Fruit fly (Drosophila melanogaster): ENCODE data around the gene CG14625.

The CG14625 gene

dm6 chrX:1175993-1176392 lies 23.4 kb upstream of the CG14625 start, which contains the start of gene CG11384:
TSS of gene CG11384 (minus strand) at chrX:1176035.
- TF ChIP-seq pan (optimal IDR thresholded peaks at IDR 0.05) (no peak), GATAd (GFP tag; optimal IDR thresholded peaks at IDR 0.05) (no peak), Mio (GFP tag; optimal IDR thresholded peaks at IDR 0.05) (no peak), fru (GFP tag; optimal IDR thresholded peaks at IDR 0.05) (no peak), lola (GFP tag; optimal IDR thresholded peaks at IDR 0.05) (no peak), Vsx2 (GFP tag; optimal IDR thresholded peaks at IDR 0.05; ENCODE audit: partially characterized antibody) (no peak), Sp1 (GFP tag; optimal IDR thresholded peaks at IDR 0.05) (no peak), HLH106 (tag; optimal IDR thresholded peaks at IDR 0.05) (no peak), Myc (optimal IDR thresholded peaks at IDR 0.05) (no peak), CrebA (GFP tag; optimal IDR thresholded peaks at IDR 0.05; ENCODE audit: borderline replicate concordance) (no peak), tai (GFP tag; optimal IDR thresholded peaks at IDR 0.05) (no peak), Rel (GFP tag; optimal IDR thresholded peaks at IDR 0.05) (no peak), Rel (tag; optimal IDR thresholded peaks at IDR 0.05) (no peak), dsf (GFP tag; optimal IDR thresholded peaks at IDR 0.05; ENCODE audit: borderline replicate concordance) (no peak)

- TF ChIP-seq h (GFP tag; optimal IDR thresholded peaks at IDR 0.05) (no peak), br (GFP tag; optimal IDR thresholded peaks at IDR 0.05) (no peak), brk (GFP tag; optimal IDR thresholded peaks at IDR 0.05) (no peak), Vsx2 (GFP tag; optimal IDR thresholded peaks at IDR 0.05; ENCODE audit: partially characterized antibody) (no peak), Hr78 (GFP tag; optimal IDR thresholded peaks at IDR 0.05) (no peak), Rel (GFP tag; optimal IDR thresholded peaks at IDR 0.05) (no peak), Rel (tag; optimal IDR thresholded peaks at IDR 0.05) (no peak), OdsH (GFP tag; optimal IDR thresholded peaks at IDR 0.05) (no peak), Hr83 (GFP tag; optimal IDR thresholded peaks at IDR 0.05; ENCODE audit: poor library complexity, severe bottlenecking) (no peak), sv (GFP tag; optimal IDR thresholded peaks at IDR 0.05) (no peak), Mio (GFP tag; optimal IDR thresholded peaks at IDR 0.05) (no peak), jim (GFP tag; optimal IDR thresholded peaks at IDR 0.05) (no peak), tai (GFP tag; optimal IDR thresholded peaks at IDR 0.05) (no peak), CG9705 (GFP tag; optimal IDR thresholded peaks at IDR 0.05) (no peak), foxo (GFP tag; optimal IDR thresholded peaks at IDR 0.05) (no peak), psq (GFP tag; optimal IDR thresholded peaks at IDR 0.05) (no peak), Abd-B (GFP tag; optimal IDR thresholded peaks at IDR 0.05) (no peak)
Measured at dm6 chrX:1179865-1180264, 19.5 kb upstream of the CG14625 start, which contains the start of gene CG11379. TSS of gene CG11379 (plus strand) at chrX:1180165.

- no peak for TF ChIP-seq h (GFP tag; optimal IDR thresholded peaks at IDR 0.05)
- TF ChIP-seq Abd-B (GFP tag; optimal IDR thresholded peaks at IDR 0.05), result no peak
Measured at dm6 chrX:1180865-1181264, 18.5 kb upstream of the CG14625 start.

dm6 chrX:1181320-1181719 lies 18.0 kb upstream of the CG14625 start, which contains the start of gene CG14627:
TSS of gene CG14627 (plus strand) at chrX:1181620.
- TF ChIP-seq Sp1 (GFP tag; optimal IDR thresholded peaks at IDR 0.05), result no peak
- TF ChIP-seq HLH106 (tag; optimal IDR thresholded peaks at IDR 0.05), result no peak
- no peak for TF ChIP-seq Dif (GFP tag; optimal IDR thresholded peaks at IDR 0.05; ENCODE audit: partially characterized antibody)
- no peak for TF ChIP-seq N (GFP tag; optimal IDR thresholded peaks at IDR 0.05)
- TF ChIP-seq OdsH (GFP tag; optimal IDR thresholded peaks at IDR 0.05), result no peak
- TF ChIP-seq pan (optimal IDR thresholded peaks at IDR 0.05), result no peak

dm6 chrX:1183742-1184141 lies 15.6 kb upstream of the CG14625 start:
- TF ChIP-seq Mio (GFP tag; optimal IDR thresholded peaks at IDR 0.05), result no peak
- no peak for TF ChIP-seq Myc (optimal IDR thresholded peaks at IDR 0.05)
- no peak for TF ChIP-seq fru (GFP tag; optimal IDR thresholded peaks at IDR 0.05)
- no peak for TF ChIP-seq psq (GFP tag; optimal IDR thresholded peaks at IDR 0.05)
- TF ChIP-seq Dif (GFP tag; optimal IDR thresholded peaks at IDR 0.05; ENCODE audit: partially characterized antibody), result no peak
- TF ChIP-seq lola (GFP tag; optimal IDR thresholded peaks at IDR 0.05), result no peak
- no peak for TF ChIP-seq jim (GFP tag; optimal IDR thresholded peaks at IDR 0.05)
- TF ChIP-seq GATAd (GFP tag; optimal IDR thresholded peaks at IDR 0.05), result no peak
- TF ChIP-seq Hr83 (GFP tag; optimal IDR thresholded peaks at IDR 0.05; ENCODE audit: poor library complexity, severe bottlenecking), result no peak

dm6 chrX:1184478-1184877 lies 14.9 kb upstream of the CG14625 start, which contains the start of gene CG14626:
TSS of gene CG14626 (plus strand) at chrX:1184778.
- TF ChIP-seq N (GFP tag; optimal IDR thresholded peaks at IDR 0.05) (no peak), ey (GFP tag; optimal IDR thresholded peaks at IDR 0.05) (no peak), Rel (GFP tag; optimal IDR thresholded peaks at IDR 0.05) (no peak), Rel (tag; optimal IDR thresholded peaks at IDR 0.05) (no peak), dmrt93B (GFP tag; optimal IDR thresholded peaks at IDR 0.05) (no peak), foxo (GFP tag; optimal IDR thresholded peaks at IDR 0.05) (no peak)

All from whole organism, wandering third instar larva.